Fruit fly (Drosophila melanogaster): ENCODE results near the gene Unc50.

Unc50 gene

dm6 chr3R:8686446-8686845 is 10.0 kb upstream of the Unc50 start:
- TF ChIP-seq CG4496 (GFP tag; IDR thresholded peaks at IDR 0.05): no peak
- TF ChIP-seq CG14655 (GFP tag; optimal IDR thresholded peaks at IDR 0.05): no peak
- no peak for TF ChIP-seq D1 (tag; optimal IDR thresholded peaks at IDR 0.05)
- TF ChIP-seq Pif1B (GFP tag; optimal IDR thresholded peaks at IDR 0.05): no peak
- no peak for TF ChIP-seq CG8301 (tag; optimal IDR thresholded peaks at IDR 0.05)
- TF ChIP-seq CG10348 (GFP tag; IDR thresholded peaks at IDR 0.05): no peak
- no peak for TF ChIP-seq fd96Ca (GFP tag; IDR thresholded peaks at IDR 0.05)

dm6 chr3R:8684328-8685177 is 8.1 kb upstream of the Unc50 start, which contains the start of gene CG44227:
TSS of gene CG44227 (minus strand) at chr3R:8685176.
- TF ChIP-seq D1 (tag; optimal IDR thresholded peaks at IDR 0.05) (no peak), CG9948 (tag; optimal IDR thresholded peaks at IDR 0.05) (no peak), rn (GFP tag; IDR thresholded peaks at IDR 0.05) (no peak), CG10348 (GFP tag; IDR thresholded peaks at IDR 0.05) (no peak), CG8301 (tag; optimal IDR thresholded peaks at IDR 0.05) (no peak), Pif1A (GFP tag; optimal IDR thresholded peaks at IDR 0.05) (no peak), CG4496 (GFP tag; IDR thresholded peaks at IDR 0.05) (no peak)

dm6 chr3R:8683280-8683679 is 6.9 kb upstream of the Unc50 start:
- TF ChIP-seq gl (tag; optimal IDR thresholded peaks at IDR 0.05): no peak
- TF ChIP-seq CG8159 (tag; optimal IDR thresholded peaks at IDR 0.05): no peak
- TF ChIP-seq CG10348 (GFP tag; IDR thresholded peaks at IDR 0.05): no peak
- no peak for TF ChIP-seq CG9948 (tag; optimal IDR thresholded peaks at IDR 0.05)
- no peak for TF ChIP-seq D1 (tag; optimal IDR thresholded peaks at IDR 0.05)
- TF ChIP-seq CG8301 (tag; optimal IDR thresholded peaks at IDR 0.05): no peak
- TF ChIP-seq CG14655 (GFP tag; optimal IDR thresholded peaks at IDR 0.05): no peak
- TF ChIP-seq CG17806 (tag; optimal IDR thresholded peaks at IDR 0.05): no peak
- no peak for TF ChIP-seq fd96Ca (GFP tag; IDR thresholded peaks at IDR 0.05)
- no peak for TF ChIP-seq CG4496 (GFP tag; IDR thresholded peaks at IDR 0.05)
- TF ChIP-seq CG13204 (GFP tag; optimal IDR thresholded peaks at IDR 0.05): no peak
- TF ChIP-seq Pif1B (GFP tag; optimal IDR thresholded peaks at IDR 0.05): no peak
- no peak for TF ChIP-seq CG12605 (GFP tag; IDR thresholded peaks at IDR 0.05)
- no peak for TF ChIP-seq CG15710 (tag; optimal IDR thresholded peaks at IDR 0.05)
- no peak for TF ChIP-seq Snoo (tag; optimal IDR thresholded peaks at IDR 0.05)
- TF ChIP-seq rn (GFP tag; IDR thresholded peaks at IDR 0.05): no peak
- no peak for TF ChIP-seq CG32121 (GFP tag; IDR thresholded peaks at IDR 0.05)

dm6 chr3R:8680611-8681010 is 4.2 kb upstream of the Unc50 start:
- no peak for TF ChIP-seq CG14655 (GFP tag; optimal IDR thresholded peaks at IDR 0.05)
- TF ChIP-seq CG17806 (tag; optimal IDR thresholded peaks at IDR 0.05): no peak
- TF ChIP-seq CG32121 (GFP tag; IDR thresholded peaks at IDR 0.05): no peak
- TF ChIP-seq CG13204 (GFP tag; optimal IDR thresholded peaks at IDR 0.05): no peak
- no peak for TF ChIP-seq CG12605 (GFP tag; IDR thresholded peaks at IDR 0.05)
- TF ChIP-seq CG8301 (tag; optimal IDR thresholded peaks at IDR 0.05): no peak
- TF ChIP-seq Ets98B (GFP tag; IDR thresholded peaks at IDR 0.05): no peak
- TF ChIP-seq Pif1A (GFP tag; optimal IDR thresholded peaks at IDR 0.05): no peak
- TF ChIP-seq fd96Ca (GFP tag; IDR thresholded peaks at IDR 0.05): no peak
- TF ChIP-seq rn (GFP tag; IDR thresholded peaks at IDR 0.05): no peak
- no peak for TF ChIP-seq D1 (tag; optimal IDR thresholded peaks at IDR 0.05)
- no peak for TF ChIP-seq CG15710 (tag; optimal IDR thresholded peaks at IDR 0.05)

dm6 chr3R:8679934-8680333 is 3.5 kb upstream of the Unc50 start, which contains the start of gene CG33325:
TSS of gene CG33325 (minus strand) at chr3R:8680034.
- TF ChIP-seq CG32121 (GFP tag; IDR thresholded peaks at IDR 0.05) (no peak), gl (tag; optimal IDR thresholded peaks at IDR 0.05) (no peak), Ets98B (GFP tag; IDR thresholded peaks at IDR 0.05) (no peak), Pif1B (GFP tag; optimal IDR thresholded peaks at IDR 0.05) (no peak), CG12605 (GFP tag; IDR thresholded peaks at IDR 0.05) (no peak), CG14655 (GFP tag; optimal IDR thresholded peaks at IDR 0.05) (no peak), rn (GFP tag; IDR thresholded peaks at IDR 0.05) (no peak), CG15710 (tag; optimal IDR thresholded peaks at IDR 0.05) (no peak), CG17806 (tag; optimal IDR thresholded peaks at IDR 0.05) (no peak), Snoo (tag; optimal IDR thresholded peaks at IDR 0.05) (no peak), CG13204 (GFP tag; optimal IDR thresholded peaks at IDR 0.05) (no peak), CG8159 (tag; optimal IDR thresholded peaks at IDR 0.05) (no peak), Pif1A (GFP tag; optimal IDR thresholded peaks at IDR 0.05) (no peak), D1 (tag; optimal IDR thresholded peaks at IDR 0.05) (no peak), CG9948 (tag; optimal IDR thresholded peaks at IDR 0.05) (no peak)

- peak; percentile 25 for TF ChIP-seq CG8159 (tag; optimal IDR thresholded peaks at IDR 0.05)
- TF ChIP-seq CG13204 (GFP tag; optimal IDR thresholded peaks at IDR 0.05): no peak
- no peak for TF ChIP-seq CG4496 (GFP tag; IDR thresholded peaks at IDR 0.05)
- TF ChIP-seq gl (tag; optimal IDR thresholded peaks at IDR 0.05): no peak
- peak; percentile 31 for TF ChIP-seq CG17806 (tag; optimal IDR thresholded peaks at IDR 0.05)
- no peak for TF ChIP-seq CG12605 (GFP tag; IDR thresholded peaks at IDR 0.05)
- TF ChIP-seq CG34367 (tag; optimal IDR thresholded peaks at IDR 0.05): no peak
- TF ChIP-seq CG9948 (tag; optimal IDR thresholded peaks at IDR 0.05): peak; percentile 16
- peak; percentile 27 for TF ChIP-seq CG15710 (tag; optimal IDR thresholded peaks at IDR 0.05)
- peak; percentile 34; the same call in 1 of the 2 replicates for TF ChIP-seq CG32121 (GFP tag; IDR thresholded peaks at IDR 0.05)
Observed at dm6 chr3R:8673803-8674234, 2.6 kb downstream of the Unc50 start, which contains the start of gene mRpL19. TSS of gene mRpL19 (plus strand) at chr3R:8674109.

All from whole organism, pupa.